Fruit fly (Drosophila melanogaster) Kc167 (cell line): ENCODE results near the gene Wdr24.

Source experiments
- Myc ChIP-seq: fragments of >200 bp; optimal IDR thresholded peaks from 2 replicates; lab custom pipeline; 2017; ENCODE audit warnings: missing external identifiers
- Sin3A ChIP-seq: fragments of >200 bp; optimal IDR thresholded peaks from 2 replicates; lab custom pipeline; 2018; ENCODE audit warnings: missing external identifiers
- h ChIP-seq: fragments of >200 bp; optimal IDR thresholded peaks from 3 replicates; lab custom pipeline; 2018; ENCODE audit warnings: missing external identifiers
- insv ChIP-seq: fragments of >200 bp; optimal IDR thresholded peaks from 3 replicates; lab custom pipeline; 2018; ENCODE audit warnings: missing external identifiers
- psq ChIP-seq: fragments of >200 bp; optimal IDR thresholded peaks from 2 replicates; lab custom pipeline; 2017; ENCODE audit warnings: missing external identifiers
- ttk ChIP-seq: sonication (Bioruptor generic); optimal IDR thresholded peaks from 2 replicates; lab custom pipeline; 2017; ENCODE audit warnings: missing external identifiers

Wdr24 gene

dm6 chr3R:29778985-29779298, 34.0 kb upstream of the Wdr24 start:
- TF ChIP-seq psq (lab: Kevin White, UChicago) (no peak), Sin3A (no peak), ttk (lab: Kevin White, UChicago) (no peak), h (lab: Kevin White, UChicago) (no peak), insv (lab: Kevin White, UChicago) (no peak), Myc (lab: Kevin White, UChicago) (no peak)

DNA sequence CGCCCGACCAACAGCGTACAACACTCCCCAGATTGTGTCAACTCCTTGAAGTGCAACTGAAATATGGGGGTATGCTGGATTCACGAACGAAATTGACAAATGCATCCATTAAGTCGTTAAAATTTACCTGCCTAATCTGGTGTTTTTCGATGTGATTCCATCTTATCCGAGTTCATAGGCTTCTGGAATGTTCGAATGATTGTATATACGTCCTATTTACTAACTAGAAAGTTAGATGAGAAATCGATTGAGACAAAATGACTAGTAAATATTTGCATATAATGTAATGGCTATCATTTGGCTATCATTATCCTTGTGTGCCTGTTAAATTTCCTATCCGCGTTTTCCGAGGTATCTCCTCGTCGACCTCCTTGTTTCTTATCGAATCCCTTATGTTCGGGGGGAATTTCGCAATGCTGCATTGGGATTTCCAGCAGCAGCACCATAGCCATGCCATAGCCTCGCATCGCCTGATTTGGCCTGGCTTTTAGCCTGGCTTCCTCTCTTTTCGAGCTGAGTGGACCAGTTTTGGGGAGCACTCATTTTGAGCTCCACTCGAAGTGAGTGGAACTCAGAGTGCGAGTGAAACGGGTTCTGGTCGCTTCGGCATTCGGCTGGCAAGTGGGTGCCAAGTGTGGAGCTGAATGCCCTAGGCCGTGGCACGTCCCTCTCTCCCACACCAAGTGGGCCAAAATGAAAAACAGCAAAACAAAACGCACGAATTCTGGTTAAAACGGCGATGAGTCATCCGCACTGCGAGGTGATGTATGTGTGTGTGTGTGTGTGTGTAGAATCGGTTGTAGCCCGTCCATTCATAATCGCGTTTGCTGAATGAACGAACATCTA, 33.5 kb upstream of the Wdr24 start:
- no peak for TF ChIP-seq psq (lab: Kevin White, UChicago)
- TF ChIP-seq h (lab: Kevin White, UChicago): no peak
- no peak for TF ChIP-seq ttk (lab: Kevin White, UChicago)
- no peak for TF ChIP-seq insv (lab: Kevin White, UChicago)
- no peak for TF ChIP-seq Myc (lab: Kevin White, UChicago)
- no peak for TF ChIP-seq Sin3A

- TF ChIP-seq insv (lab: Kevin White, UChicago) (no peak), Myc (lab: Kevin White, UChicago) (no peak), ttk (lab: Kevin White, UChicago) (no peak), psq (lab: Kevin White, UChicago) (no peak), Sin3A (no peak), h (lab: Kevin White, UChicago) (no peak)
Observed at dm6 chr3R:29777213-29777612, 32.3 kb upstream of the Wdr24 start.

DNA sequence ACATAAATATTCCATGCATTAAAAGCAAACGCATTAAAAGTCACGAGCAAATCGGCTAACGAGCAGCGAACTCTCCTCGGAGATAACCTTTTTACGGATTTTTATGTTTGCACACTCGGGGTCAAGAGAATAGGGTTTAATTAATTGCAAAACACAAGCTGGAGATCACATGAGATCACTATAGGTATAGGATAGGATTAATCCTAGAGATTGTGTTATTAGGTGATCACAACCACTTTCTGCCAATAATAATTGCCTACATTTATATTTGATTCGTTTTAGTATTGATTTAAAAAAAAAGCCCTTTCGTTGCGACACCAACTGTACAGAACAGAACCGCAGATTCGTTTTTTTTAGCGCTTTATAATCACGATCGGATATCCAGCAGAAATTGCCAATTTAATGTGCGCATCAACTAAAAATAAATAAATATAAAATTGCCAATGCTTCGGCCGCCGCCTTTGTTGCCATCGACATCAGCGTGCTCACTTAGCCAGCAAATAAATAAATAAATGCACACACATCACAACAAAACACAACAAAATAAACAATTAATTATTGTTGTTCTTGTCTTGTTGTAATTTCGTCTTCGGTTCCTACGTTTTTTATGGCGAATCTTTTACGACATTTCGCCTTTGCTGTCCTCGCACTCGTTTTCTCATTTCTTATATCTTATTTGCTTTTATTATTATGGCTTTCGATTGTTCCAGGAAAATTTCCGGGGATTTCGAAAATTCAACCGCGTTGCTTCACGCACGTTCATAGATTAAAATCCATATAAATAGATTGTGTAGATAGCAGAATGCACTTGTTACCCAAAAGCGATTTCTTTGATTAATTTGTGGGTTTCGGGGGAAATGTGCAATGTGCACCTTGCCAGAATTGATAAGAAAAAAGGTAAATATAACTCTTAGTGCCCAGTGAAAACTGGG, 31.1 kb upstream of the Wdr24 start:
- TF ChIP-seq psq (lab: Kevin White, UChicago) (no peak), h (lab: Kevin White, UChicago) (no peak), Myc (lab: Kevin White, UChicago) (no peak), Sin3A (no peak), ttk (lab: Kevin White, UChicago) (no peak), insv (lab: Kevin White, UChicago) (no peak)

DNA sequence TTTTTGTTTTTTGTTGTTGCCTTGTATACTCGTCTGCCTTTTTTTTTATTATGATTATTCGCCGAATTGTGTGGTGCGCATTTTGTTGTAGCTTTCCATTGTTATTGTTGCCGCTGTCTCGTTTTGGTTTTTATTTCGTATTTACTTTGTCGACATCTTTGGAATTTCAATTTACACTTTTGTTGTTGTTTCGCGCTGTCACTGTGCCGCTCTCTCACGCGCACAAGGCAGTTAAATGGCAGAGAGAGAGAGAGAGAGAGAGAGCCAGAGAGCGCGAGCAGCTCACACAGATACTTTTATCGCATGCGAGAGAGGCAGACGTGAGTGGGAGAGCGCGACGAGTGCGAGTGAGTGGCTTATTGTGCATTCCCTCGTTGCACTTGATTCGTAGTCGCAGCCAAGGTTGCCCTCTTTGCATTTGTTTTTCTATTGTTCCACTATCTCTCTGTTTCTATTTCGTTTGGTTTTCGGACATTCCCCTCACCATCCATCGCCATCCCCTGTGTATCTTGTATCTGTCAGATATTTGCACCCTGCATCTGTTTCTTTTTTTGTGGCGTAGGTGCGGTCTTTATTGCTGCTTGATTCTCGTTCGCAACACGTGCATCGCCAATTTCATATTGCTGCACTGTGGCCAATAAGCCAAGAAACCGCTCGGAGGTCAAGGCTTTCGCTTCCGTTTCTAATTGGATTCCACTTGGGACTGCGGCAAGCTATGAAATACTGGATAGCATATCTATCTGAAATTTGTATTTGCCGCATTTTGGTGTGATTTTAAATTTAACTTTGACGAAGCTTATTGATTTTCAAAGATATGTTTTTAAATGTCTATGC, 29.7 kb upstream of the Wdr24 start:
- TF ChIP-seq h (lab: Kevin White, UChicago): no peak
- TF ChIP-seq Myc (lab: Kevin White, UChicago): no peak
- no peak for TF ChIP-seq insv (lab: Kevin White, UChicago)
- no peak for TF ChIP-seq ttk (lab: Kevin White, UChicago)
- TF ChIP-seq Sin3A: no peak
- TF ChIP-seq psq (lab: Kevin White, UChicago): no peak

dm6 chr3R:29773833-29774324, 29.0 kb upstream of the Wdr24 start:
- no peak for TF ChIP-seq h (lab: Kevin White, UChicago)
- TF ChIP-seq psq (lab: Kevin White, UChicago): peak; percentile 61
- no peak for TF ChIP-seq Sin3A
- TF ChIP-seq ttk (lab: Kevin White, UChicago): no peak
- no peak for TF ChIP-seq insv (lab: Kevin White, UChicago)
- no peak for TF ChIP-seq Myc (lab: Kevin White, UChicago)

DNA sequence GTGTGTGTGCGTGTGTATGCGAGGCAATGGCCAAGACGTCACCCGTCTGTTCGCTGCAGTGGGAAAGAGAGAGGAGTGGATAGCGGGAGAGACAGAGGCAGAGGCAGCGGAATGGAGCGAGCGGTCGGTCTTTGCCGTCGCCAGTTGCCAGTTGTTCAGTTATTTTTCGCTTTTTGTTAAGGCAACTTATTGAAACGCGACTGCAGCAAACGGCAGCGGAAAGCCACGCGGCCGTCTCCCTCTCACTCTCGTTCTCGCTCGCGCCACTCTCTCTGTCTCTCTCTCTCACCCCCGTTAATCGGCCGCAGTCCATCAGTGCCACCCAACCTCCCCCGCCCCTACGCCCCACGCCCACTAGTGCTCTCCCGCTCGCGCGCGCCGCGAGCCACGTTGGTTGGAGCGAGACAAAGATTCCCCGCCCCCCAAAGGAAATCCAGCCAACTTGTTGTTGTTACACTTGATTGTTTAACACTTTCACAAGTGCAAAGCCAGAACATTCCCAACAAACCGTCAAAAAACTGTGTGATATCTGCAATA, 28.0 kb upstream of the Wdr24 start:
- no peak for TF ChIP-seq Myc (lab: Kevin White, UChicago)
- no peak for TF ChIP-seq insv (lab: Kevin White, UChicago)

- TF ChIP-seq insv (lab: Kevin White, UChicago): no peak
- peak; percentile 99 for TF ChIP-seq psq (lab: Kevin White, UChicago)
Observed at dm6 chr3R:29772090-29772794, 27.4 kb upstream of the Wdr24 start.

DNA sequence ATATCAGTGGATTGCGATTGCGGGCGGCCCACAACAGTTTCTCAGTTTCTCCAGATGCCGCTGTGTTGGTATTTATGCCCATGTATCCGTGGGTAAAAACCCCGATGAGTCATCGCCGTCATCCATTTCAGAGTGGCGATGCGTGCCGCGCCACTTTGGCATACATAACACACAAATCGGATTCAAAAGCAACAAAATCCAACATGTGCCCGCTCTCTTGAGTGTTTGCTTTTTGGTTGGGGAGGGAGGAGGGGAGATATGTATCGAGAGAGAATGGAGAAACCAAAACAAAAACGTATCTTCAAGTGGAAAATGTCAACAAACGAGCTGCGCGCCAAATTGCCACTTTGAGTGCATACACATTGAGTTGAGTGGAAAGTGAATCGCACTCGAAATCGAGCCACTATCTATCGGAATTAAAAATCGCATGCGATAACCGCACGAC, 26.8 kb upstream of the Wdr24 start:
- TF ChIP-seq psq (lab: Kevin White, UChicago): no peak
- no peak for TF ChIP-seq h (lab: Kevin White, UChicago)
- no peak for TF ChIP-seq insv (lab: Kevin White, UChicago)
- TF ChIP-seq ttk (lab: Kevin White, UChicago): no peak
- TF ChIP-seq Myc (lab: Kevin White, UChicago): no peak
- no peak for TF ChIP-seq Sin3A

DNA sequence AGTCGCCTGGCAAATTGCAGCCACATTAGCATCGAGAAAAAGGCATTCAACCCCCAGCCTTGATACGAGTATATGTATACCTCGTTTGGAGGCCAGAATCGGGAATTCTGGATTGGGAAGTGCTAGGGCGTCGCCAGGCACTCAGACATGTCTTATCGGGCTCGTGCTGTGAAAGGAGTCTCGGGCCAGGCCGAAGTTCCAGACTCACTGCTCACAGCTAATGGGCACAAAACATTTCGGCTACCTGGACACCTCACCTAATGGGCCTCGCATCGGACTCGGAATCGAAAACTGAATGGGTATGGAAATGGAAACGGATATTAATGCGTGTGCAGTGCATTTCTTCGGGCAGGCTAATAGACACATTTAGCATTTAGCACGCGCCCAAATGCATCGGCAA, 26.0 kb upstream of the Wdr24 start:
- TF ChIP-seq Sin3A: no peak
- TF ChIP-seq Myc (lab: Kevin White, UChicago): no peak
- TF ChIP-seq ttk (lab: Kevin White, UChicago): no peak
- no peak for TF ChIP-seq insv (lab: Kevin White, UChicago)
- TF ChIP-seq psq (lab: Kevin White, UChicago): no peak
- TF ChIP-seq h (lab: Kevin White, UChicago): no peak
